Worm (Caenorhabditis elegans) whole organism, L2 larva: ENCODE results near the gene K07F5.12.

Experiments used
- lin-39 ChIP-seq: fragments of 150-350 bp; optimal IDR thresholded peaks from 2 replicates; lab custom pipeline; 2014; ENCODE audit warnings: missing biosample characterization, missing genetic modification reagents, missing genetic modification characterization
- mab-5 ChIP-seq: fragments of 150-350 bp; optimal IDR thresholded peaks from 2 replicates; lab custom pipeline; 2014; ENCODE audit warnings: missing biosample characterization, missing genetic modification characterization
- nhr-11 ChIP-seq: fragments of 150-350 bp; optimal IDR thresholded peaks from 2 replicates; lab custom pipeline; 2014; ENCODE audit warnings: missing biosample characterization, missing genetic modification characterization
- nhr-77 ChIP-seq: fragments of 150-350 bp; optimal IDR thresholded peaks from 2 replicates; lab custom pipeline; 2014; ENCODE audit warnings: missing biosample characterization, missing genetic modification characterization
- sem-4 ChIP-seq: fragments of 150-350 bp; optimal IDR thresholded peaks from 2 replicates; lab custom pipeline; 2014; ENCODE audit warnings: missing biosample characterization, missing genetic modification reagents, missing genetic modification characterization

DNA sequence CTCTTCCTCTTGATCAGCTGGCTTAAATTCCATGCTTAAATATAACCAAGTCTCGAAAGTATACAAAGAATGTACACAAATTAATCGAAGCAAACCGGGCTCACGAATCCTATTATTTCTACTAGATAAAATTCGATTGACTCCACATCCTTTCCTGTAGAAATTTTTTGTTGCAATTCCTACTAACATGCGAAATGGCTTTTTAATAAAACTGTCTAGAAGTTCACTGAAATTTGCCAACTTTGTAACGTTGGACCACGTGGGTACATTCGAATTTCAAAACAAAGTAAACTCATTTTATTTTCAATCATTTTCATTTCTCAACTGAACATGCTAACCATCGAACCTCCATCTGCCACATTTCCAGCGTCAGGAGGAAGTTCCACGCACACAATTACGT lies 39.3 kb downstream of the K07F5.12 start, which contains the start of gene ssp-32:
- TF ChIP-seq lin-39 (tag; lab: Kevin White, UChicago) (no peak), nhr-11 (tag; lab: Kevin White, UChicago) (no peak), mab-5 (tag; lab: Kevin White, UChicago) (no peak), sem-4 (tag; lab: Kevin White, UChicago) (no peak), nhr-77 (tag; lab: Kevin White, UChicago) (no peak)
